Worm (Caenorhabditis elegans) whole organism, L1 larva: ENCODE results near the gene C34D10.5.

ENCODE experiments used
- C04F5.9 ChIP-seq: sonication (generic microtip); optimal IDR thresholded peaks from 2 replicates; lab custom pipeline; 2016; ENCODE audit warnings: missing genetic modification characterization, missing compliant biosample characterization
- C16A3.4 ChIP-seq: fragments of 150-350 bp; optimal IDR thresholded peaks from 2 replicates; lab custom pipeline; 2014; ENCODE audit warnings: missing biosample characterization, missing genetic modification characterization
- C34B4.2 ChIP-seq: sonication (generic microtip); optimal IDR thresholded peaks from 2 replicates; lab custom pipeline; 2017; ENCODE audit warnings: mild to moderate bottlenecking, missing genetic modification characterization, missing compliant biosample characterization
- F16B12.6 ChIP-seq: fragments of 150-350 bp; optimal IDR thresholded peaks from 2 replicates; lab custom pipeline; 2014; ENCODE audit warnings: missing biosample characterization, missing genetic modification characterization
- aha-1 ChIP-seq: fragments of 150-350 bp; optimal IDR thresholded peaks from 2 replicates; lab custom pipeline; 2014; ENCODE audit warnings: missing biosample characterization, missing genetic modification characterization
- alr-1 ChIP-seq: fragments of 200-800 bp; sonication (Bioruptor generic); optimal IDR thresholded peaks from 2 replicates; lab custom pipeline; 2018; ENCODE audit warnings: borderline replicate concordance, mild to moderate bottlenecking, missing genetic modification characterization, missing compliant biosample characterization
- aly-2 ChIP-seq: fragments of 150-350 bp; optimal IDR thresholded peaks from 2 replicates; lab custom pipeline; 2014; ENCODE audit warnings: missing biosample characterization, missing genetic modification characterization
- ama-1 ChIP-seq: fragments of 150-350 bp; optimal IDR thresholded peaks from 2 replicates; lab custom pipeline; 2014
- ceh-63 ChIP-seq: fragments of 200-800 bp; sonication (Bioruptor generic); optimal IDR thresholded peaks from 2 replicates; lab custom pipeline; 2018; ENCODE audit warnings: mild to moderate bottlenecking, missing genetic modification characterization, missing compliant biosample characterization
- ceh-82 ChIP-seq, 3 experiments: fragments of 150-350 bp in 1 of 3; sonication (generic microtip) in 2 of 3; optimal IDR thresholded peaks; 2 replicates each; lab custom pipeline; 2014 to 2017; ENCODE audit warnings: missing biosample characterization in 3 of 3, missing genetic modification characterization in 3 of 3
- ces-1 ChIP-seq: fragments of 150-350 bp; optimal IDR thresholded peaks from 2 replicates; lab custom pipeline; 2014; ENCODE audit warnings: missing biosample characterization, missing genetic modification reagents, missing genetic modification characterization
- efl-1 ChIP-seq, 4 experiments: fragments of 150-350 bp; optimal IDR thresholded peaks in 3 of 4; peaks in 1 of 4; 1 replicate in 1 of 4; 2 replicates in 3 of 4; lab custom pipeline; 2014; ENCODE audit warnings: missing biosample characterization in 2 of 4, missing genetic modification characterization in 2 of 4, missing genetic modification reagents in 2 of 4
- efl-3 ChIP-seq: fragments of 200-800 bp; sonication (Bioruptor generic); optimal IDR thresholded peaks from 2 replicates; lab custom pipeline; 2018; ENCODE audit warnings: mild to moderate bottlenecking, missing genetic modification characterization, missing compliant biosample characterization
- egl-13 ChIP-seq: sonication (generic microtip); optimal IDR thresholded peaks from 2 replicates; lab custom pipeline; 2016; ENCODE audit warnings: missing genotype, missing genetic modification reagents, missing genetic modification characterization, missing compliant biosample characterization
- egl-27 ChIP-seq, 2 experiments: fragments of 150-350 bp in 1 of 2; sonication (generic microtip); optimal IDR thresholded peaks; 3 replicates each; lab custom pipeline; 2017 to 2018; ENCODE audit warnings: missing biosample characterization in 2 of 2, missing genetic modification characterization in 2 of 2, missing genetic modification reagents in 2 of 2
- elt-2 ChIP-seq: sonication (generic microtip); optimal IDR thresholded peaks from 2 replicates; lab custom pipeline; 2016; ENCODE audit warnings: missing genetic modification characterization, mild to moderate bottlenecking, inconsistent platforms, missing compliant biosample characterization, missing genetic modification reagents
- elt-3 ChIP-seq, 6 experiments: fragments of 150-350 bp in 1 of 6; sonication (generic microtip); optimal IDR thresholded peaks; 2 replicates each; lab custom pipeline; 2017 to 2018; ENCODE audit warnings: missing biosample characterization in 6 of 6, missing genetic modification characterization in 6 of 6, inconsistent platforms in 1 of 6
- ets-5 ChIP-seq: fragments of 200-800 bp; sonication (Bioruptor generic); IDR thresholded peaks from 2 replicates; pipeline ENCODE4 v1.3.6; 2022; ENCODE audit warnings: missing genetic modification characterization, missing compliant biosample characterization
- fkh-10 ChIP-seq: sonication (generic microtip); optimal IDR thresholded peaks from 2 replicates; lab custom pipeline; 2017; ENCODE audit warnings: missing biosample characterization, missing genetic modification reagents, missing genetic modification characterization
- fkh-8 ChIP-seq: sonication (generic microtip); optimal IDR thresholded peaks from 2 replicates; lab custom pipeline; 2016; ENCODE audit warnings: mild to moderate bottlenecking, missing genetic modification characterization, missing compliant biosample characterization
- hlh-4 ChIP-seq: sonication (generic microtip); optimal IDR thresholded peaks from 2 replicates; lab custom pipeline; 2016; ENCODE audit warnings: mild to moderate bottlenecking, missing genetic modification characterization, missing compliant biosample characterization
- irx-1 ChIP-seq: sonication (generic microtip); optimal IDR thresholded peaks from 2 replicates; lab custom pipeline; 2016; ENCODE audit warnings: missing genetic modification characterization, missing compliant biosample characterization
- isw-1 ChIP-seq: fragments of 200-800 bp; sonication (Bioruptor generic); IDR thresholded peaks from 2 replicates; pipeline ENCODE4 v1.3.6; 2022; ENCODE audit warnings: missing genetic modification characterization, missing compliant biosample characterization
- jun-1 ChIP-seq: fragments of 150-350 bp; optimal IDR thresholded peaks from 2 replicates; lab custom pipeline; 2014; ENCODE audit warnings: missing biosample characterization, missing genetic modification reagents, missing genetic modification characterization
- lin-14 ChIP-seq: fragments of 200-800 bp; sonication (Bioruptor generic); optimal IDR thresholded peaks from 2 replicates; lab custom pipeline; 2018; ENCODE audit warnings: mild to moderate bottlenecking, missing genetic modification characterization, moderate library complexity, missing compliant biosample characterization
- lin-15B ChIP-seq: fragments of 150-350 bp; sonication (generic microtip); optimal IDR thresholded peaks from 3 replicates; lab custom pipeline; 2014; ENCODE audit warnings: missing biosample characterization, missing genetic modification characterization
- lin-35 ChIP-seq, 2 experiments: fragments of 150-350 bp; optimal IDR thresholded peaks; 2 replicates each; lab custom pipeline; 2014; ENCODE audit warnings: missing biosample characterization in 2 of 2, missing genetic modification characterization in 2 of 2, missing genetic modification reagents in 2 of 2
- lir-3 ChIP-seq: sonication (generic microtip); optimal IDR thresholded peaks from 2 replicates; lab custom pipeline; 2016; ENCODE audit warnings: mild to moderate bottlenecking, missing genetic modification characterization, moderate library complexity, missing compliant biosample characterization; ENCODE audit not compliant: poor library complexity
- lsy-2 ChIP-seq, 2 experiments: fragments of 150-350 bp; optimal IDR thresholded peaks; 2 replicates each; lab custom pipeline; 2014; ENCODE audit warnings: missing biosample characterization in 2 of 2, missing genetic modification characterization in 2 of 2
- mab-9 ChIP-seq: fragments of 200-800 bp; sonication (Bioruptor generic); IDR thresholded peaks from 2 replicates; pipeline ENCODE4 v1.3.6; 2022; ENCODE audit warnings: missing genetic modification reagents, missing genetic modification characterization, missing compliant biosample characterization
- mdl-1 ChIP-seq, 2 experiments: fragments of 150-350 bp; optimal IDR thresholded peaks; 2 replicates each; lab custom pipeline; 2014 to 2017; ENCODE audit warnings: missing biosample characterization in 2 of 2, missing genetic modification characterization in 2 of 2, inconsistent platforms in 1 of 2
- mef-2 ChIP-seq: fragments of 150-350 bp; optimal IDR thresholded peaks from 2 replicates; lab custom pipeline; 2014; ENCODE audit warnings: missing biosample characterization, missing genetic modification characterization
- nhr-11 ChIP-seq: fragments of 150-350 bp; optimal IDR thresholded peaks from 2 replicates; lab custom pipeline; 2014; ENCODE audit warnings: missing biosample characterization, missing genetic modification characterization
- nhr-12 ChIP-seq: sonication (generic microtip); optimal IDR thresholded peaks from 2 replicates; lab custom pipeline; 2017; ENCODE audit warnings: missing biosample characterization, missing genetic modification characterization
- nhr-19 ChIP-seq: fragments of 200-800 bp; sonication (Bioruptor generic); conservative IDR thresholded peaks from 2 replicates; pipeline ENCODE4 v1.3.6; 2022; ENCODE audit warnings: missing genetic modification characterization, missing compliant biosample characterization
- nhr-20 ChIP-seq: sonication (generic microtip); optimal IDR thresholded peaks from 2 replicates; lab custom pipeline; 2016; ENCODE audit warnings: mild to moderate bottlenecking, missing genetic modification characterization, missing compliant biosample characterization
- nhr-237 ChIP-seq: fragments of 150-350 bp; optimal IDR thresholded peaks from 2 replicates; lab custom pipeline; 2014; ENCODE audit warnings: missing biosample characterization, missing genetic modification characterization
- nhr-47 ChIP-seq: sonication (generic microtip); optimal IDR thresholded peaks from 2 replicates; lab custom pipeline; 2016; ENCODE audit warnings: mild to moderate bottlenecking, missing genetic modification characterization, moderate library complexity, missing compliant biosample characterization
- nhr-76 ChIP-seq: sonication (generic microtip); optimal IDR thresholded peaks from 2 replicates; lab custom pipeline; 2017; ENCODE audit warnings: missing biosample characterization, missing genetic modification characterization
- nhr-77 ChIP-seq: fragments of 150-350 bp; optimal IDR thresholded peaks from 2 replicates; lab custom pipeline; 2014; ENCODE audit warnings: missing biosample characterization, missing genetic modification characterization
- nhr-85 ChIP-seq: sonication (generic microtip); peaks from one replicate; lab custom pipeline; 2016; ENCODE audit warnings: missing genetic modification characterization, inconsistent platforms, missing compliant biosample characterization
- nhr-90 ChIP-seq: sonication (generic microtip); optimal IDR thresholded peaks from 2 replicates; lab custom pipeline; 2016; ENCODE audit warnings: mild to moderate bottlenecking, missing genetic modification characterization, missing compliant biosample characterization; ENCODE audit not compliant: poor library complexity
- pax-3 ChIP-seq: fragments of 200-800 bp; sonication (Bioruptor generic); optimal IDR thresholded peaks from 2 replicates; lab custom pipeline; 2018; ENCODE audit warnings: mild to moderate bottlenecking, missing genetic modification characterization, moderate library complexity, missing compliant biosample characterization
- rnt-1 ChIP-seq: sonication (generic microtip); optimal IDR thresholded peaks from 2 replicates; lab custom pipeline; 2016; ENCODE audit warnings: mild to moderate bottlenecking, missing genetic modification characterization, moderate library complexity, missing compliant biosample characterization
- skn-1 ChIP-seq: fragments of 150-350 bp; optimal IDR thresholded peaks from 2 replicates; lab custom pipeline; 2014; ENCODE audit warnings: missing biosample characterization, missing genetic modification characterization
- snpc-4 ChIP-seq: fragments of 150-350 bp; optimal IDR thresholded peaks from 2 replicates; lab custom pipeline; 2014; ENCODE audit warnings: missing biosample characterization, missing genetic modification characterization
- snu-23 ChIP-seq: sonication (generic microtip); optimal IDR thresholded peaks from 2 replicates; lab custom pipeline; 2016; ENCODE audit warnings: missing genetic modification characterization, missing compliant biosample characterization
- sox-4 ChIP-seq: sonication (generic microtip); optimal IDR thresholded peaks from 2 replicates; lab custom pipeline; 2016; ENCODE audit warnings: missing genetic modification characterization, missing compliant biosample characterization
- sptf-1 ChIP-seq: fragments of 150-350 bp; optimal IDR thresholded peaks from 2 replicates; lab custom pipeline; 2014; ENCODE audit warnings: missing biosample characterization, missing genetic modification characterization
- swsn-7 ChIP-seq: sonication (generic microtip); optimal IDR thresholded peaks from 2 replicates; lab custom pipeline; 2016; ENCODE audit warnings: missing genetic modification characterization, missing compliant biosample characterization
- tlp-1 ChIP-seq: fragments of 150-350 bp; optimal IDR thresholded peaks from 2 replicates; lab custom pipeline; 2014; ENCODE audit warnings: missing biosample characterization, missing genetic modification characterization
- unc-62 ChIP-seq: fragments of 150-350 bp; optimal IDR thresholded peaks from 2 replicates; lab custom pipeline; 2014; ENCODE audit warnings: missing biosample characterization, missing genetic modification reagents, missing genetic modification characterization
- unc-98 ChIP-seq: fragments of 200-800 bp; sonication (Bioruptor generic); IDR thresholded peaks from 2 replicates; pipeline ENCODE4 v1.3.6; 2022; ENCODE audit warnings: missing genetic modification characterization, missing compliant biosample characterization
- zag-1 ChIP-seq: fragments of 150-350 bp; optimal IDR thresholded peaks from 2 replicates; lab custom pipeline; 2014; ENCODE audit warnings: missing biosample characterization, missing genetic modification characterization

The C34D10.5 gene

DNA sequence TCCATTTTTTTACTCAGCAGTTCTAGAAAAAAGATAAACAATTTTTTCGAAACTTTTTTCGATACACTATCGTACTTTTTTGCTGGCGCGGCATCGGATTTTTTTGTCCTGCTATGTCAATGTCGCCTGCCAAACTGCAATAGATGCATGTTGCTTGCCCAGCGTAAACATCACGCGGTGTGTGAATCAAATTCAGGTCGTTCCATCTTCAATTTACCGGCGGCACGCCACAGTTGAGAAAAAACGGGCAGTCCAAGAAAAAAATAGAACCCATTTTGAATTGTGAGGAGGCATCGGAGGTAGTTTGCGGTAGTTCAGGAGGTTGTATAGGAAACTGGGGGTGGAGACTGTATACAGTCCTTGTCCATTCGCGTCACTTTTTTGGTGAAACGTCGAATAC lies 614 bp downstream of the C34D10.5 start:
- TF ChIP-seq mab-9 (no peak), efl-3 (GFP tag; lab: Kevin White, UChicago) (no peak), nhr-77 (tag; lab: Kevin White, UChicago) (no peak), lin-14 (GFP tag; lab: Kevin White, UChicago) (peak; percentile 85), jun-1 (tag; lab: Kevin White, UChicago) (no peak), fkh-10 (GFP tag; lab: Kevin White, UChicago) (no peak), lsy-2 (tag; optimal IDR thresholded peaks at IDR 0.05; lab: Kevin White, UChicago) (peak; percentile 5 to 23), nhr-12 (tag; lab: Kevin White, UChicago) (no peak), zag-1 (no peak), elt-3 (tag; optimal IDR thresholded peaks at IDR 0.05; lab: Kevin White, UChicago) (peak in 3 of 6 experiments; percentile 14 to 43 (median 18)), ama-1 (lab: Kevin White, UChicago) (peak; percentile 10), ceh-82 (tag; optimal IDR thresholded peaks at IDR 0.05; lab: Kevin White, UChicago) (no peak), pax-3 (tag; lab: Kevin White, UChicago) (no peak), ceh-63 (no peak), nhr-19 (GFP tag; lab: Robert Waterston, UW) (peak; percentile 22; the same call in 1 of the 2 replicates), hlh-4 (tag; lab: Kevin White, UChicago) (no peak), efl-1 (optimal IDR thresholded peaks at IDR 0.05; lab: Kevin White, UChicago) (no peak), efl-1 (GFP tag; optimal IDR thresholded peaks at IDR 0.05 in 1 of 2; lab: Kevin White, UChicago) (peak in 1 of 2 experiments; percentile 55), mef-2 (tag; lab: Kevin White, UChicago) (no peak), egl-13 (tag; lab: Kevin White, UChicago) (no peak), lin-35 (GFP tag; optimal IDR thresholded peaks at IDR 0.05; lab: Kevin White, UChicago) (peak in 1 of 2 experiments; percentile 62), nhr-20 (tag; lab: Kevin White, UChicago) (peak; percentile 47), nhr-90 (peak; percentile 20), aha-1 (tag; lab: Kevin White, UChicago) (no peak), swsn-7 (tag; lab: Kevin White, UChicago) (no peak), unc-98 (GFP tag; lab: Robert Waterston, UW) (no peak), isw-1 (GFP tag; lab: Robert Waterston, UW) (no peak), nhr-11 (tag; lab: Kevin White, UChicago) (no peak), F16B12.6 (tag; lab: Kevin White, UChicago) (no peak), nhr-47 (peak; percentile 9), egl-27 (tag; optimal IDR thresholded peaks at IDR 0.05; lab: Kevin White, UChicago) (no peak), nhr-76 (no peak), mdl-1 (tag; optimal IDR thresholded peaks at IDR 0.05; lab: Kevin White, UChicago) (peak in 1 of 2 experiments; percentile 74), nhr-85 (tag; lab: Kevin White, UChicago) (peak; percentile 73), nhr-237 (tag; lab: Kevin White, UChicago) (no peak), skn-1 (tag; lab: Kevin White, UChicago) (no peak), unc-62 (GFP tag; lab: Kevin White, UChicago) (no peak), ets-5 (no peak), elt-2 (tag; lab: Kevin White, UChicago) (no peak), sox-4 (tag; lab: Kevin White, UChicago) (no peak), irx-1 (tag; lab: Kevin White, UChicago) (no peak), C16A3.4 (tag; lab: Kevin White, UChicago) (peak; percentile 47), sptf-1 (no peak), fkh-8 (no peak), rnt-1 (tag; lab: Kevin White, UChicago) (peak; percentile 44), C04F5.9 (tag; lab: Kevin White, UChicago) (no peak), alr-1 (tag; lab: Kevin White, UChicago) (no peak), snu-23 (GFP tag; lab: Kevin White, UChicago) (peak; percentile 64), lin-15B (tag; lab: Kevin White, UChicago) (no peak), tlp-1 (tag; lab: Kevin White, UChicago) (no peak), ces-1 (GFP tag; lab: Kevin White, UChicago) (no peak), C34B4.2 (tag; lab: Kevin White, UChicago) (no peak), lir-3 (tag; lab: Kevin White, UChicago) (no peak), aly-2 (tag; lab: Kevin White, UChicago) (no peak), snpc-4 (tag; lab: Kevin White, UChicago) (no peak)
